Worm (Caenorhabditis elegans): ENCODE data around the gene C54C6.4.

ce11 chrIII:3511808-3512207 lies 41.6 kb upstream of the C54C6.4 start:
- TF ChIP-seq snpc-4 (tag; optimal IDR thresholded peaks at IDR 0.05) (no peak), nhr-23 (tag; optimal IDR thresholded peaks at IDR 0.05) (no peak), aly-2 (tag; optimal IDR thresholded peaks at IDR 0.05) (no peak), lin-15B (tag; optimal IDR thresholded peaks at IDR 0.05) (no peak), elt-2 (tag; optimal IDR thresholded peaks at IDR 0.05) (no peak), elt-1 (tag; optimal IDR thresholded peaks at IDR 0.05) (no peak), tbx-2 (tag; optimal IDR thresholded peaks at IDR 0.05) (no peak), jun-1 (tag; optimal IDR thresholded peaks at IDR 0.05) (no peak), unc-39 (tag; optimal IDR thresholded peaks at IDR 0.05) (no peak), nhr-12 (tag; optimal IDR thresholded peaks at IDR 0.05) (no peak)

Data from whole organism, L3 larva.